Fruit fly (Drosophila melanogaster): ENCODE measurements around the gene CG42374.

Gene CG42374

DNA sequence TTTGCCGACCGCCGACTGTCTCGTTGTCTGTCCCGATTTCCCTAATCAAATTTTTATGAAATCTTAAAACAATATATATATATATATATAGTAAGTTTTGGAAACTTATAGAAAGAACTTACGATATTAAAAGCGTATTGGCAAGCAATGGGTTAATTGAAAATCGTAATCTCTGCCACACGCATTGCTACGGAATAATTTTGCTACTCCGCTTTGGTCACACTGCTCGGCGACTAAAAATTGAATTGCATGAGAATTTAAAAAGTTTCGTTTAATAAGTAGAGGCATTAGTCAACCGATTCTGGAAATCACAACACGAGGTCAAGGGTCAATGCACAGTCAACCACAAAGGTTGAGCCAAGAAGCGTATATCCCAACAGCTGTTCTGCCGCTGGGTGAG lies 2.4 kb upstream of the CG42374 start, which contains the start of gene Bet1 (continued):
- no peak for TF ChIP-seq Doc3 (GFP tag; IDR thresholded peaks at IDR 0.05; ENCODE audit: partially characterized antibody)
- TF ChIP-seq ken (GFP tag; IDR thresholded peaks at IDR 0.05) = no peak
- no peak for TF ChIP-seq dati (GFP tag; IDR thresholded peaks at IDR 0.05)
- no peak for TF ChIP-seq CG6854 (GFP tag; optimal IDR thresholded peaks at IDR 0.05)
- TF ChIP-seq CG16863 (GFP tag; optimal IDR thresholded peaks at IDR 0.05) = no peak
- TF ChIP-seq zen (tag; optimal IDR thresholded peaks at IDR 0.05) = peak; percentile 20
- TF ChIP-seq CG4617 (GFP tag; optimal IDR thresholded peaks at IDR 0.05; ENCODE audit: borderline replicate concordance) = peak; percentile 20
- TF ChIP-seq CG11723 (GFP tag; optimal IDR thresholded peaks at IDR 0.05) = no peak
- peak; percentile 34 for TF ChIP-seq pzg (GFP tag; optimal IDR thresholded peaks at IDR 0.05)
- no peak for TF ChIP-seq CG13296 (GFP tag; optimal IDR thresholded peaks at IDR 0.05)
- no peak for TF ChIP-seq Nf-YA (GFP tag; IDR thresholded peaks at IDR 0.05)
- no peak for TF ChIP-seq mam (GFP tag; optimal IDR thresholded peaks at IDR 0.05)
- peak; percentile 40; the same call in 1 of the 2 replicates for TF ChIP-seq H2.0 (GFP tag; IDR thresholded peaks at IDR 0.05)
- no peak for TF ChIP-seq nerfin-2 (GFP tag; IDR thresholded peaks at IDR 0.05; ENCODE audit: partially characterized antibody)
- TF ChIP-seq CTCF (GFP tag; optimal IDR thresholded peaks at IDR 0.05) = no peak
- no peak for TF ChIP-seq vnd (GFP tag; IDR thresholded peaks at IDR 0.05; ENCODE audit: partially characterized antibody)
- no peak for TF ChIP-seq HLHmδ (GFP tag; optimal IDR thresholded peaks at IDR 0.05)
- peak; percentile 64 for TF ChIP-seq gfzf (GFP tag; optimal IDR thresholded peaks at IDR 0.05)
- TF ChIP-seq tll (GFP tag; optimal IDR thresholded peaks at IDR 0.05) = no peak
- TF ChIP-seq bbx (GFP tag; IDR thresholded peaks at IDR 0.05; ENCODE audit: partially characterized antibody) = 0 out of 2 replicates have a peak, but pooled peaks have one; percentile 21
- peak; percentile 7 for TF ChIP-seq Sox102F (GFP tag; optimal IDR thresholded peaks at IDR 0.05)
- peak; percentile 58 for TF ChIP-seq Rfx (GFP tag; IDR thresholded peaks at IDR 0.05)
- TF ChIP-seq CG15696 (tag; optimal IDR thresholded peaks at IDR 0.05) = no peak
- TF ChIP-seq Xrp1 (GFP tag; IDR thresholded peaks at IDR 0.05) = peak; percentile 33; the same call in 1 of the 2 replicates
- TF ChIP-seq CG3838 (GFP tag; optimal IDR thresholded peaks at IDR 0.05) = no peak
- TF ChIP-seq lmd (GFP tag; IDR thresholded peaks at IDR 0.05) = peak; percentile 37; the same call in 1 of the 2 replicates
- TF ChIP-seq CG11695 (GFP tag; IDR thresholded peaks at IDR 0.05) = no peak
- peak; percentile 16 for TF ChIP-seq Dp (GFP tag; optimal IDR thresholded peaks at IDR 0.05)
- TF ChIP-seq CG14014 (GFP tag; IDR thresholded peaks at IDR 0.05) = 0 out of 2 replicates have a peak, but pooled peaks have one; percentile 33
- no peak for TF ChIP-seq CG33557 (GFP tag; optimal IDR thresholded peaks at IDR 0.05)
- TF ChIP-seq D (optimal IDR thresholded peaks at IDR 0.05) = no peak
- TF ChIP-seq D (GFP tag; optimal IDR thresholded peaks at IDR 0.05) = no peak
- no peak for TF ChIP-seq Ets65A (GFP tag)
- no peak for TF ChIP-seq crc (GFP tag; optimal IDR thresholded peaks at IDR 0.05)
- TF ChIP-seq TFAM (GFP tag; optimal IDR thresholded peaks at IDR 0.05) = no peak
- TF ChIP-seq odd (GFP tag; optimal IDR thresholded peaks at IDR 0.05) = no peak
- no peak for TF ChIP-seq HmgD (GFP tag; optimal IDR thresholded peaks at IDR 0.05)
- TF ChIP-seq twi (tag; optimal IDR thresholded peaks at IDR 0.05) = no peak
- TF ChIP-seq Hmr (GFP tag; optimal IDR thresholded peaks at IDR 0.05) = no peak
- no peak for TF ChIP-seq GATAe (GFP tag; conservative IDR thresholded peaks at IDR 0.05)
- TF ChIP-seq Elba2 (GFP tag; optimal IDR thresholded peaks at IDR 0.05) = peak; percentile 25
- TF ChIP-seq CG13775 (GFP tag; optimal IDR thresholded peaks at IDR 0.05) = peak; percentile 25
- TF ChIP-seq CG18476 (GFP tag; optimal IDR thresholded peaks at IDR 0.05) = no peak
- TF ChIP-seq CG10267 (tag; optimal IDR thresholded peaks at IDR 0.05) = no peak
- TF ChIP-seq E2f1 (GFP tag; IDR thresholded peaks at IDR 0.05) = no peak
- TF ChIP-seq CG34422 (GFP tag; IDR thresholded peaks at IDR 0.05) = 0 out of 3 replicates have a peak, but pooled peaks have one; percentile 23
- no peak for TF ChIP-seq B-H1 (GFP tag; IDR thresholded peaks at IDR 0.05)
- no peak for TF ChIP-seq pb (GFP tag; optimal IDR thresholded peaks at IDR 0.05)
- no peak for TF ChIP-seq dan (GFP tag; IDR thresholded peaks at IDR 0.05)
- no peak for TF ChIP-seq Myb (GFP tag; optimal IDR thresholded peaks at IDR 0.05)
- TF ChIP-seq CG6272 (GFP tag; IDR thresholded peaks at IDR 0.05) = peak; percentile 50; the same call in 1 of the 2 replicates
- TF ChIP-seq Pdp1 (GFP tag; optimal IDR thresholded peaks at IDR 0.05) = no peak
